Worm (Caenorhabditis elegans) whole organism, L3 larva: ENCODE measurements around the gene acs-21.

ENCODE experiments used
- ama-1 ChIP-seq: fragments of 150-350 bp; optimal IDR thresholded peaks from 2 replicates; lab custom pipeline; 2018
- ceh-16 ChIP-seq: sonication (generic microtip); optimal IDR thresholded peaks from 2 replicates; lab custom pipeline; 2017; ENCODE audit warnings: missing biosample characterization, missing genetic modification characterization
- elt-3 ChIP-seq, 3 experiments: fragments of 150-350 bp in 1 of 3; sonication (generic microtip) in 2 of 3; optimal IDR thresholded peaks; 2 replicates in 2 of 3; 4 replicates in 1 of 3; lab custom pipeline; 2014 to 2017; ENCODE audit warnings: missing biosample characterization in 3 of 3, missing genetic modification characterization in 3 of 3
- fos-1 ChIP-seq: fragments of 150-350 bp; optimal IDR thresholded peaks from 2 replicates; lab custom pipeline; 2014; ENCODE audit warnings: missing biosample characterization, missing genetic modification characterization
- lin-15B ChIP-seq: fragments of 150-350 bp; optimal IDR thresholded peaks from 2 replicates; lab custom pipeline; 2014; ENCODE audit warnings: missing biosample characterization, missing genetic modification characterization
- nhr-12 ChIP-seq: fragments of 150-350 bp; optimal IDR thresholded peaks from 2 replicates; lab custom pipeline; 2014; ENCODE audit warnings: missing biosample characterization, missing genetic modification characterization
- nhr-43 ChIP-seq: sonication (generic microtip); optimal IDR thresholded peaks from 2 replicates; lab custom pipeline; 2016; ENCODE audit warnings: mild to moderate bottlenecking, missing genetic modification characterization, missing compliant biosample characterization; ENCODE audit not compliant: poor library complexity, severe bottlenecking
- nhr-76 ChIP-seq: fragments of 150-350 bp; sonication (generic microtip); optimal IDR thresholded peaks from 5 replicates; lab custom pipeline; 2014; ENCODE audit warnings: missing biosample characterization, missing genetic modification characterization
- pha-4 ChIP-seq: fragments of 150-350 bp; optimal IDR thresholded peaks from 2 replicates; lab custom pipeline; 2014; ENCODE audit warnings: missing biosample characterization, missing genetic modification reagents, missing genetic modification characterization
- pqm-1 ChIP-seq: fragments of 150-350 bp; optimal IDR thresholded peaks from 2 replicates; lab custom pipeline; 2017; ENCODE audit warnings: missing biosample characterization, missing genetic modification characterization, inconsistent platforms
- snpc-4 ChIP-seq: fragments of 150-350 bp; optimal IDR thresholded peaks from 2 replicates; lab custom pipeline; 2014; ENCODE audit warnings: missing biosample characterization, missing genetic modification characterization
- unc-62 ChIP-seq: fragments of 150-350 bp; sonication (generic microtip); optimal IDR thresholded peaks from 4 replicates; lab custom pipeline; 2014; ENCODE audit warnings: missing biosample characterization, missing genetic modification reagents, missing genetic modification characterization
- ztf-11 ChIP-seq: fragments of 150-350 bp; optimal IDR thresholded peaks from 2 replicates; lab custom pipeline; 2014; ENCODE audit warnings: missing biosample characterization, missing genetic modification characterization

DNA sequence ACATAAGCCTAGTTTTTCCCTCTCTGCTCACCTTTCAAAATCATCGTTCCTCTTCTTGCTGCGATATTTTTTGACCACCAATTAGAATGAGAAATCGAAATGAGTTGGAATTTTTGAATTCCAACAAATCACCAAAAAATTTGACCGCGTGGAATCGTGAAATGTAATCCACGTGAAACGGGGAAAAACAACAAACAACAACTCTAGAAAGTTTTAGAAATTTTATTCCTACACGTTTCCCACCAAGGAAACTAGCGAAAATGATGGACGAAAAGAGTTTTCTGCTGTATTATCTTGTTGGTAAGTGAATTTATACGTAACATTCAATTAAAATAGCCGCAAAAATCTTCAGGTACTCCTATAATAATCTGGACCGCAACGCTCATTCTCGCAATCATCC, 49.6 kb downstream of the acs-21 start, which contains the start of the genes irld-3 and F02C9.1:
- no peak for TF ChIP-seq ztf-11
- no peak for TF ChIP-seq pha-4
- no peak for TF ChIP-seq nhr-12
- no peak for TF ChIP-seq ama-1
- no peak for TF ChIP-seq nhr-76
- no peak for TF ChIP-seq snpc-4
- TF ChIP-seq ceh-16 (tag; lab: Kevin White, UChicago) = no peak
- no peak for TF ChIP-seq unc-62 (GFP tag; lab: Kevin White, UChicago)
- TF ChIP-seq nhr-43 (tag; lab: Kevin White, UChicago) = no peak
- no peak for TF ChIP-seq pqm-1 (tag; lab: Kevin White, UChicago)
- no peak for TF ChIP-seq elt-3 (tag; optimal IDR thresholded peaks at IDR 0.05; lab: Kevin White, UChicago)
- no peak for TF ChIP-seq lin-15B
- no peak for TF ChIP-seq fos-1
